Worm (Caenorhabditis elegans) whole organism, young adult: ENCODE measurements around the gene hecw-1.
A peak's percentile ranks its signal among the peaks of the same experiment; 100 is the strongest.

ENCODE experiments used
- B0019.2 ChIP-seq: fragments of 200-800 bp; sonication (Bioruptor generic); conservative IDR thresholded peaks from 2 replicates; pipeline ENCODE4 v1.3.6; 2022; ENCODE audit warnings: missing genetic modification reagents, missing genetic modification characterization, missing compliant biosample characterization
- B0261.1 ChIP-seq: sonication (generic microtip); optimal IDR thresholded peaks from 2 replicates; lab custom pipeline; 2016; ENCODE audit warnings: mild to moderate bottlenecking, missing genetic modification characterization, moderate library complexity, missing compliant biosample characterization
- D2030.7 ChIP-seq: fragments of 200-800 bp; sonication (Bioruptor generic); IDR thresholded peaks from 2 replicates; pipeline ENCODE4 v1.3.6; 2022; ENCODE audit warnings: missing genetic modification reagents, missing genetic modification characterization, missing compliant biosample characterization
- F10E7.11 ChIP-seq: sonication (generic microtip); optimal IDR thresholded peaks from 2 replicates; lab custom pipeline; 2017; ENCODE audit warnings: mild to moderate bottlenecking, missing genetic modification characterization, moderate library complexity, missing compliant biosample characterization
- F22D6.2 ChIP-seq: sonication (generic microtip); optimal IDR thresholded peaks from 2 replicates; lab custom pipeline; 2016; ENCODE audit warnings: mild to moderate bottlenecking, missing genetic modification characterization, missing compliant biosample characterization
- F23B12.7 ChIP-seq: sonication (generic microtip); optimal IDR thresholded peaks from 2 replicates; lab custom pipeline; 2017; ENCODE audit warnings: missing genetic modification characterization, mild to moderate bottlenecking, missing compliant biosample characterization, antibody characterized with exemption, moderate library complexity; ENCODE audit not compliant: insufficient read depth
- F33H1.4 ChIP-seq: fragments of 200-800 bp; sonication (Bioruptor generic); IDR thresholded peaks from 2 replicates; pipeline ENCODE4 v1.3.6; 2022; ENCODE audit warnings: missing genetic modification reagents, missing genetic modification characterization, missing compliant biosample characterization
- F39B2.1 ChIP-seq: fragments of 200-800 bp; sonication (Bioruptor generic); IDR thresholded peaks from 2 replicates; pipeline ENCODE4 v1.3.6; 2022; ENCODE audit warnings: missing genetic modification reagents, missing genetic modification characterization, missing compliant biosample characterization
- F52B5.7 ChIP-seq: sonication (generic microtip); optimal IDR thresholded peaks from 2 replicates; lab custom pipeline; 2016; ENCODE audit warnings: mild to moderate bottlenecking, missing genetic modification characterization, missing compliant biosample characterization
- F55B11.4 ChIP-seq: sonication (generic microtip); optimal IDR thresholded peaks from 2 replicates; lab custom pipeline; 2016; ENCODE audit warnings: missing compliant biosample characterization, missing genetic modification characterization, borderline replicate concordance; ENCODE audit not compliant: insufficient read depth
- F57A8.1 ChIP-seq: fragments of 200-800 bp; sonication (Bioruptor generic); optimal IDR thresholded peaks from 2 replicates; lab custom pipeline; 2018; ENCODE audit warnings: mild to moderate bottlenecking, missing genetic modification characterization, moderate library complexity, missing compliant biosample characterization
- Y53F4B.3 ChIP-seq: fragments of 200-800 bp; sonication (Bioruptor generic); IDR thresholded peaks from 2 replicates; pipeline ENCODE4 v1.3.6; 2022; ENCODE audit warnings: missing genetic modification reagents, missing genetic modification characterization, missing compliant biosample characterization
- Y67H2A.10 ChIP-seq: fragments of 200-800 bp; sonication (Bioruptor generic); conservative IDR thresholded peaks from 2 replicates; pipeline ENCODE4 v1.3.6; 2022; ENCODE audit warnings: missing genetic modification reagents, missing genetic modification characterization, missing compliant biosample characterization
- Y95B8A.8 ChIP-seq: fragments of 200-800 bp; sonication (Bioruptor generic); IDR thresholded peaks from 2 replicates; pipeline ENCODE4 v1.3.6; 2022; ENCODE audit warnings: missing genetic modification reagents, missing genetic modification characterization, missing compliant biosample characterization
- ama-1 ChIP-seq, 3 experiments: fragments of 150-350 bp in 1 of 3; sonication (generic microtip) in 2 of 3; optimal IDR thresholded peaks; 2 replicates each; lab custom pipeline; 2014 to 2018; ENCODE audit warnings: missing biosample characterization in 2 of 3, missing genetic modification characterization in 2 of 3, missing genetic modification reagents in 2 of 3
- aptf-3 ChIP-seq: fragments of 200-800 bp; sonication (Bioruptor generic); IDR thresholded peaks from 2 replicates; pipeline ENCODE4 v1.3.6; 2022; ENCODE audit warnings: missing genetic modification characterization, missing compliant biosample characterization
- atf-7 ChIP-seq: sonication (generic microtip); optimal IDR thresholded peaks from 2 replicates; lab custom pipeline; 2017; ENCODE audit warnings: mild to moderate bottlenecking, missing genetic modification characterization, missing compliant biosample characterization
- athp-1 ChIP-seq: sonication (generic microtip); optimal IDR thresholded peaks from 2 replicates; lab custom pipeline; 2017; ENCODE audit warnings: mild to moderate bottlenecking, missing genetic modification characterization, missing compliant biosample characterization
- attf-5 ChIP-seq: fragments of 200-800 bp; sonication (Bioruptor generic); optimal IDR thresholded peaks from 2 replicates; lab custom pipeline; 2018; ENCODE audit warnings: mild to moderate bottlenecking, missing genetic modification characterization, missing compliant biosample characterization
- attf-6 ChIP-seq: fragments of 200-800 bp; sonication (Bioruptor generic); IDR thresholded peaks from 2 replicates; pipeline ENCODE4 v1.3.6; 2022; ENCODE audit warnings: missing genetic modification reagents, missing genetic modification characterization, missing compliant biosample characterization
- bed-1 ChIP-seq: fragments of 200-800 bp; sonication (Bioruptor generic); IDR thresholded peaks from 2 replicates; pipeline ENCODE4 v1.3.6; 2022; ENCODE audit warnings: missing genetic modification reagents, missing genetic modification characterization, missing compliant biosample characterization
- cebp-2 ChIP-seq: fragments of 200-800 bp; sonication (Bioruptor generic); IDR thresholded peaks from 2 replicates; pipeline ENCODE4 v1.3.6; 2022; ENCODE audit warnings: missing genetic modification characterization, missing compliant biosample characterization
- ceh-58 ChIP-seq: fragments of 200-800 bp; sonication (Bioruptor generic); IDR thresholded peaks from 2 replicates; pipeline ENCODE4 v1.3.6; 2022; ENCODE audit warnings: missing genetic modification characterization, missing compliant biosample characterization
- dpff-1 ChIP-seq: sonication (generic microtip); optimal IDR thresholded peaks from 2 replicates; lab custom pipeline; 2017; ENCODE audit warnings: mild to moderate bottlenecking, missing genetic modification characterization, missing compliant biosample characterization
- ekl-4 ChIP-seq: fragments of 200-800 bp; sonication (Bioruptor generic); IDR thresholded peaks from 2 replicates; pipeline ENCODE4 v1.3.6; 2022; ENCODE audit warnings: missing genetic modification reagents, missing genetic modification characterization, missing compliant biosample characterization
- gei-17 ChIP-seq: fragments of 200-800 bp; sonication (Bioruptor generic); optimal IDR thresholded peaks from 2 replicates; lab custom pipeline; 2018; ENCODE audit warnings: mild to moderate bottlenecking, missing genetic modification characterization, missing compliant biosample characterization
- hlh-12 ChIP-seq: sonication (generic microtip); optimal IDR thresholded peaks from 2 replicates; lab custom pipeline; 2016; ENCODE audit warnings: missing genetic modification characterization, missing compliant biosample characterization
- hmg-20 ChIP-seq: fragments of 200-800 bp; sonication (Bioruptor generic); IDR thresholded peaks from 2 replicates; pipeline ENCODE4 v1.3.6; 2022; ENCODE audit warnings: missing genetic modification reagents, missing genetic modification characterization, missing compliant biosample characterization
- let-607 ChIP-seq, 2 experiments: fragments of 200-800 bp in 1 of 2; sonication (Bioruptor generic) in 1 of 2; sonication (generic microtip) in 1 of 2; optimal IDR thresholded peaks; 2 replicates each; lab custom pipeline; 2016 to 2018; ENCODE audit warnings: mild to moderate bottlenecking in 2 of 2, missing compliant biosample characterization in 2 of 2, missing genetic modification characterization in 2 of 2, moderate library complexity in 2 of 2, missing genotype in 1 of 2
- lin-54 ChIP-seq: fragments of 200-800 bp; sonication (Bioruptor generic); optimal IDR thresholded peaks from 2 replicates; lab custom pipeline; 2018; ENCODE audit warnings: mild to moderate bottlenecking, missing genetic modification characterization, missing compliant biosample characterization
- lir-1 ChIP-seq: fragments of 200-800 bp; sonication (Bioruptor generic); conservative IDR thresholded peaks from 2 replicates; pipeline ENCODE4 v1.3.6; 2022; ENCODE audit warnings: missing genetic modification reagents, missing genetic modification characterization, missing compliant biosample characterization
- lsy-27 ChIP-seq: sonication (generic microtip); optimal IDR thresholded peaks from 2 replicates; lab custom pipeline; 2017; ENCODE audit warnings: missing genetic modification characterization, mild to moderate bottlenecking, missing compliant biosample characterization, antibody characterized with exemption, missing genotype, borderline replicate concordance; ENCODE audit not compliant: insufficient read depth
- madf-6 ChIP-seq: fragments of 200-800 bp; sonication (Bioruptor generic); IDR thresholded peaks from 2 replicates; pipeline ENCODE4 v1.3.6; 2022; ENCODE audit warnings: missing genetic modification reagents, missing genetic modification characterization, missing compliant biosample characterization
- mcd-1 ChIP-seq: fragments of 200-800 bp; sonication (Bioruptor generic); IDR thresholded peaks from 2 replicates; pipeline ENCODE4 v1.3.6; 2022; ENCODE audit warnings: missing genetic modification reagents, missing genetic modification characterization, missing compliant biosample characterization
- nfya-1 ChIP-seq: sonication (generic microtip); optimal IDR thresholded peaks from 2 replicates; lab custom pipeline; 2017; ENCODE audit warnings: antibody characterized with exemption, missing compliant biosample characterization, missing genetic modification characterization, borderline replicate concordance; ENCODE audit not compliant: insufficient read depth
- nhr-27 ChIP-seq: fragments of 200-800 bp; sonication (Bioruptor generic); optimal IDR thresholded peaks from 2 replicates; lab custom pipeline; 2018; ENCODE audit warnings: mild to moderate bottlenecking, missing genetic modification characterization, moderate library complexity, missing compliant biosample characterization
- pbrm-1 ChIP-seq: fragments of 200-800 bp; sonication (Bioruptor generic); IDR thresholded peaks from 2 replicates; pipeline ENCODE4 v1.3.6; 2022; ENCODE audit warnings: missing genetic modification reagents, missing genetic modification characterization, missing compliant biosample characterization
- rec-8 ChIP-seq, 2 experiments: sonication (generic microtip); optimal IDR thresholded peaks; 2 replicates each; lab custom pipeline; 2016; ENCODE audit warnings: mild to moderate bottlenecking in 2 of 2, missing genetic modification characterization in 2 of 2, missing genetic modification reagents in 2 of 2, missing genotype in 2 of 2, missing biosample characterization in 1 of 2, missing compliant biosample characterization in 1 of 2, moderate library complexity in 1 of 2
- sea-2 ChIP-seq: fragments of 200-800 bp; sonication (Bioruptor generic); IDR thresholded peaks from 2 replicates; pipeline ENCODE4 v1.3.6; 2022; ENCODE audit warnings: missing genetic modification characterization, missing compliant biosample characterization
- snpc-4 ChIP-seq, 5 experiments: fragments of 150-350 bp in 1 of 5; sonication (generic microtip) in 4 of 5; optimal IDR thresholded peaks; 2 replicates each; lab custom pipeline; 2014 to 2018; ENCODE audit warnings: missing genetic modification characterization in 5 of 5, missing biosample characterization in 3 of 5, antibody characterized with exemption in 2 of 5, mild to moderate bottlenecking in 2 of 5, missing compliant biosample characterization in 2 of 5, missing genotype in 2 of 5, moderate library complexity in 2 of 5, missing genetic modification reagents in 1 of 5
- sptf-2 ChIP-seq: fragments of 200-800 bp; sonication (Bioruptor generic); optimal IDR thresholded peaks from 2 replicates; lab custom pipeline; 2018; ENCODE audit warnings: mild to moderate bottlenecking, missing genetic modification characterization, missing compliant biosample characterization
- tbx-9 ChIP-seq: sonication (generic microtip); optimal IDR thresholded peaks from 2 replicates; lab custom pipeline; 2016; ENCODE audit warnings: borderline replicate concordance, missing genetic modification characterization, inconsistent platforms, missing compliant biosample characterization
- ztf-25 ChIP-seq: fragments of 200-800 bp; sonication (Bioruptor generic); IDR thresholded peaks from 2 replicates; pipeline ENCODE4 v1.3.6; 2022; ENCODE audit warnings: missing genetic modification reagents, missing genetic modification characterization, missing compliant biosample characterization
- ztf-3 ChIP-seq: fragments of 200-800 bp; sonication (Bioruptor generic); optimal IDR thresholded peaks from 2 replicates; lab custom pipeline; 2018; ENCODE audit warnings: mild to moderate bottlenecking, missing genetic modification characterization, missing compliant biosample characterization
- ztf-6 ChIP-seq: fragments of 200-800 bp; sonication (Bioruptor generic); IDR thresholded peaks from 2 replicates; pipeline ENCODE4 v1.3.6; 2022; ENCODE audit warnings: missing genetic modification reagents, missing genetic modification characterization, missing compliant biosample characterization

The hecw-1 gene

DNA sequence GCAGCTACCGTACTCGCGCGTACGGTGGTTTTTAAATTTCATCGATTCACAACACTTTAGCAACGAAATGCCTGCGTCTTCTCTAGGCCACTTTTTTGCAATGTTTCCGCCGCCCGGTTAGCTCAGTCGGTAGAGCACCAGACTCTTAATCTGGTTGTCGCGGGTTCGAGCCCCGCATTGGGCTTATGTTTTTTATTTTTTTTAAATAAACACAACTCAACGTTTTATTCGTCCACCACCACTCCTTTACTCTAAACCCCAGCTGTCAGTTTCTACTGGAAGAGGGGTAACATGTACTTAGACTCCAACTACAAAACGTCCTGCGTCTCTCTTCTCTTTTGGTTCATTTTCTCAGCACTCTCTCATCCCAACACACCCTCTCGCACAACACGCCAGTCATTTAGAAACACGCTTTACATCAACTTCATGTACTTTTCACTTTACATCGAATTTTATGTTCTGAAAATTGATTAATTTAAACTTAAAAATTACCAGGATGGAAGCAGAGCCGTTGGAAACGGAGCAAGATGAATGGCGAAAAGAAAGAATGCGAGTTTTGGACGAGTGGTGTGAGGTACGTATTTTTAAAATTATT is at the start of gene hecw-1, which contains the start of gene elmd-1:
hecw-1 (minus strand) TSS at position 545 of the 595 bp plus-strand sequence.
elmd-1 (plus strand) TSS at position 494 of the 595 bp plus-strand sequence.
- TF ChIP-seq lsy-27 (tag; lab: Kevin White, UChicago) (no peak), lir-1 (GFP tag; lab: Robert Waterston, UW) (no peak), F39B2.1 (GFP tag; lab: Robert Waterston, UW) (no peak), attf-6 (GFP tag; lab: Robert Waterston, UW) (peak; percentile 65; the same call in 1 of the 2 replicates), rec-8 (tag; optimal IDR thresholded peaks at IDR 0.05; lab: Kevin White, UChicago) (no peak), aptf-3 (GFP tag; lab: Robert Waterston, UW) (no peak), F33H1.4 (peak; percentile 78), lin-54 (GFP tag; lab: Kevin White, UChicago) (peak; percentile 63), B0019.2 (peak; percentile 45; the same call in 1 of the 2 replicates), F52B5.7 (tag; lab: Kevin White, UChicago) (peak; percentile 3), madf-6 (GFP tag; lab: Robert Waterston, UW) (peak; percentile 85), F57A8.1 (GFP tag; lab: Kevin White, UChicago) (no peak), F55B11.4 (tag; lab: Kevin White, UChicago) (no peak), gei-17 (no peak), athp-1 (tag; lab: Kevin White, UChicago) (peak; percentile 29), B0261.1 (peak; percentile 91), sea-2 (GFP tag; lab: Robert Waterston, UW) (no peak), snpc-4 (GFP tag; optimal IDR thresholded peaks at IDR 0.05; lab: Kevin White, UChicago) (no peak), snpc-4 (tag; optimal IDR thresholded peaks at IDR 0.05; lab: Kevin White, UChicago) (peak in 3 of 4 experiments; percentile 28 to 59 (median 29)), cebp-2 (GFP tag; lab: Robert Waterston, UW) (no peak), nhr-27 (tag; lab: Kevin White, UChicago) (no peak), F23B12.7 (tag; lab: Kevin White, UChicago) (no peak), F10E7.11 (tag; lab: Kevin White, UChicago) (no peak), bed-1 (GFP tag; lab: Robert Waterston, UW) (no peak), dpff-1 (tag; lab: Kevin White, UChicago) (no peak), F22D6.2 (tag; lab: Kevin White, UChicago) (no peak), tbx-9 (tag; lab: Kevin White, UChicago) (no peak), hmg-20 (GFP tag; lab: Robert Waterston, UW) (no peak), ekl-4 (GFP tag; lab: Robert Waterston, UW) (0 out of 2 replicates have a peak, but pooled peaks have one; percentile 51), ceh-58 (no peak), D2030.7 (GFP tag; lab: Robert Waterston, UW) (peak; percentile 77), ztf-6 (GFP tag; lab: Robert Waterston, UW) (peak; percentile 43; the same call in 1 of the 2 replicates), hlh-12 (tag; lab: Kevin White, UChicago) (no peak), pbrm-1 (GFP tag; lab: Robert Waterston, UW) (peak; percentile 70; the same call in 1 of the 2 replicates), attf-5 (GFP tag; lab: Kevin White, UChicago) (peak; percentile 56), ama-1 (optimal IDR thresholded peaks at IDR 0.05; lab: Kevin White, UChicago) (no peak), ama-1 (GFP tag; optimal IDR thresholded peaks at IDR 0.05; lab: Kevin White, UChicago) (peak in 1 of 2 experiments; percentile 74), mcd-1 (GFP tag; lab: Robert Waterston, UW) (peak; percentile 74), ztf-3 (no peak), Y95B8A.8 (GFP tag; lab: Robert Waterston, UW) (0 out of 2 replicates have a peak, but pooled peaks have one; percentile 59), Y53F4B.3 (GFP tag; lab: Robert Waterston, UW) (no peak), atf-7 (tag; lab: Kevin White, UChicago) (peak; percentile 45), let-607 (tag; optimal IDR thresholded peaks at IDR 0.05; lab: Kevin White, UChicago) (peak; percentile 19 to 55), Y67H2A.10 (GFP tag; lab: Robert Waterston, UW) (0 out of 2 replicates have a peak, but pooled peaks have one; percentile 16), sptf-2 (GFP tag; lab: Kevin White, UChicago) (peak; percentile 7), nfya-1 (tag; lab: Kevin White, UChicago) (no peak), ztf-25 (GFP tag; lab: Robert Waterston, UW) (peak; percentile 80; the same call in 1 of the 2 replicates)
